Worm (Caenorhabditis elegans) whole organism, L2 larva: Measurements from ENCODE around the gene C17H12.6.

Experiments
- C34F6.9 ChIP-seq: fragments of 150-350 bp; optimal IDR thresholded peaks from 2 replicates; lab custom pipeline; 2014; ENCODE audit warnings: missing biosample characterization, missing genetic modification characterization
- F13H6.1 ChIP-seq: sonication (generic microtip); optimal IDR thresholded peaks from 2 replicates; lab custom pipeline; 2016; ENCODE audit warnings: missing genetic modification characterization, missing compliant biosample characterization
- R02D3.7 ChIP-seq: fragments of 150-350 bp; optimal IDR thresholded peaks from 2 replicates; lab custom pipeline; 2014; ENCODE audit warnings: missing biosample characterization, missing genetic modification characterization
- Y55F3AM.14 ChIP-seq: fragments of 200-800 bp; sonication (Bioruptor generic); optimal IDR thresholded peaks from 2 replicates; lab custom pipeline; 2018; ENCODE audit warnings: mild to moderate bottlenecking, missing genetic modification characterization, missing compliant biosample characterization
- ZK546.5 ChIP-seq: sonication (generic microtip); optimal IDR thresholded peaks from 2 replicates; lab custom pipeline; 2017; ENCODE audit warnings: missing biosample characterization, missing genetic modification characterization
- alr-1 ChIP-seq: fragments of 150-350 bp; optimal IDR thresholded peaks from 2 replicates; lab custom pipeline; 2014; ENCODE audit warnings: missing biosample characterization, missing genetic modification characterization
- aly-2 ChIP-seq: fragments of 150-350 bp; optimal IDR thresholded peaks from 2 replicates; lab custom pipeline; 2014; ENCODE audit warnings: missing biosample characterization, missing genetic modification characterization
- ama-1 ChIP-seq: fragments of 150-350 bp; optimal IDR thresholded peaks from 2 replicates; lab custom pipeline; 2018; ENCODE audit warnings: inconsistent platforms
- blmp-1 ChIP-seq: sonication (generic microtip); optimal IDR thresholded peaks from 2 replicates; lab custom pipeline; 2017; ENCODE audit warnings: missing genetic modification characterization, mild to moderate bottlenecking, missing compliant biosample characterization, antibody characterized with exemption, moderate library complexity; ENCODE audit not compliant: insufficient read depth
- ceh-16 ChIP-seq: fragments of 150-350 bp; optimal IDR thresholded peaks from 2 replicates; lab custom pipeline; 2014; ENCODE audit warnings: missing biosample characterization, missing genetic modification characterization
- ceh-82 ChIP-seq: fragments of 150-350 bp; optimal IDR thresholded peaks from 2 replicates; lab custom pipeline; 2014; ENCODE audit warnings: missing biosample characterization, missing genetic modification characterization
- crh-2 ChIP-seq: sonication (generic microtip); optimal IDR thresholded peaks from 2 replicates; lab custom pipeline; 2017; ENCODE audit warnings: missing biosample characterization, missing genetic modification characterization
- dmd-4 ChIP-seq: sonication (generic microtip); optimal IDR thresholded peaks from 2 replicates; lab custom pipeline; 2017; ENCODE audit warnings: missing biosample characterization, missing genetic modification characterization
- egl-27 ChIP-seq: sonication (generic microtip); optimal IDR thresholded peaks from 3 replicates; lab custom pipeline; 2017; ENCODE audit warnings: missing biosample characterization, missing genetic modification reagents, missing genetic modification characterization
- elt-1 ChIP-seq: fragments of 150-350 bp; optimal IDR thresholded peaks from 2 replicates; lab custom pipeline; 2014; ENCODE audit warnings: missing biosample characterization, missing genetic modification characterization
- elt-3 ChIP-seq: sonication (generic microtip); optimal IDR thresholded peaks from 2 replicates; lab custom pipeline; 2017; ENCODE audit warnings: missing biosample characterization, missing genetic modification characterization
- fos-1 ChIP-seq: fragments of 150-350 bp; optimal IDR thresholded peaks from 2 replicates; lab custom pipeline; 2014; ENCODE audit warnings: missing biosample characterization, missing genetic modification characterization
- gmeb-1 ChIP-seq: fragments of 150-350 bp; optimal IDR thresholded peaks from 2 replicates; lab custom pipeline; 2014; ENCODE audit warnings: missing biosample characterization, missing genetic modification characterization
- lin-11 ChIP-seq: fragments of 150-350 bp; sonication (generic microtip); optimal IDR thresholded peaks from 2 replicates; lab custom pipeline; 2014; ENCODE audit warnings: missing biosample characterization, missing genetic modification characterization, inconsistent platforms, mixed read lengths
- lin-13 ChIP-seq: fragments of 150-350 bp; optimal IDR thresholded peaks from 2 replicates; lab custom pipeline; 2014; ENCODE audit warnings: missing biosample characterization, missing genetic modification reagents, missing genetic modification characterization
- lin-39 ChIP-seq: fragments of 150-350 bp; optimal IDR thresholded peaks from 2 replicates; lab custom pipeline; 2014; ENCODE audit warnings: missing biosample characterization, missing genetic modification reagents, missing genetic modification characterization
- lsy-2 ChIP-seq, 2 experiments: fragments of 150-350 bp in 1 of 2; sonication (generic microtip) in 1 of 2; optimal IDR thresholded peaks; 2 replicates each; lab custom pipeline; 2014 to 2017; ENCODE audit warnings: missing biosample characterization in 2 of 2, missing genetic modification characterization in 2 of 2
- mab-5 ChIP-seq: fragments of 150-350 bp; optimal IDR thresholded peaks from 2 replicates; lab custom pipeline; 2014; ENCODE audit warnings: missing biosample characterization, missing genetic modification characterization
- mbf-1 ChIP-seq: sonication (generic microtip); optimal IDR thresholded peaks from 2 replicates; lab custom pipeline; 2017; ENCODE audit warnings: missing biosample characterization, missing genetic modification characterization
- mdl-1 ChIP-seq, 2 experiments: fragments of 150-350 bp in 1 of 2; sonication (generic microtip) in 1 of 2; optimal IDR thresholded peaks; 2 replicates each; lab custom pipeline; 2017; ENCODE audit warnings: missing biosample characterization in 2 of 2, missing genetic modification characterization in 2 of 2
- nhr-10 ChIP-seq: sonication (generic microtip); optimal IDR thresholded peaks from 2 replicates; lab custom pipeline; 2017; ENCODE audit warnings: missing biosample characterization, missing genetic modification characterization
- nhr-11 ChIP-seq: fragments of 150-350 bp; optimal IDR thresholded peaks from 2 replicates; lab custom pipeline; 2014; ENCODE audit warnings: missing biosample characterization, missing genetic modification characterization
- nhr-12 ChIP-seq: fragments of 150-350 bp; optimal IDR thresholded peaks from 2 replicates; lab custom pipeline; 2014; ENCODE audit warnings: missing biosample characterization, missing genetic modification characterization
- nhr-129 ChIP-seq: fragments of 150-350 bp; optimal IDR thresholded peaks from 2 replicates; lab custom pipeline; 2014; ENCODE audit warnings: missing biosample characterization, missing genetic modification characterization
- nhr-21 ChIP-seq: fragments of 150-350 bp; optimal IDR thresholded peaks from 2 replicates; lab custom pipeline; 2014; ENCODE audit warnings: missing biosample characterization, missing genetic modification characterization
- nhr-23 ChIP-seq: fragments of 150-350 bp; optimal IDR thresholded peaks from 2 replicates; lab custom pipeline; 2014; ENCODE audit warnings: missing biosample characterization, missing genetic modification reagents, missing genetic modification characterization
- nhr-237 ChIP-seq: fragments of 150-350 bp; optimal IDR thresholded peaks from 2 replicates; lab custom pipeline; 2014; ENCODE audit warnings: missing biosample characterization, missing genetic modification characterization
- nhr-25 ChIP-seq: fragments of 150-350 bp; sonication (generic microtip); optimal IDR thresholded peaks from 3 replicates; lab custom pipeline; 2014; ENCODE audit warnings: missing biosample characterization, missing genetic modification characterization
- nhr-6 ChIP-seq: fragments of 150-350 bp; optimal IDR thresholded peaks from 2 replicates; lab custom pipeline; 2014; ENCODE audit warnings: missing biosample characterization, missing genetic modification characterization
- nhr-77 ChIP-seq: fragments of 150-350 bp; optimal IDR thresholded peaks from 2 replicates; lab custom pipeline; 2014; ENCODE audit warnings: missing biosample characterization, missing genetic modification characterization
- peb-1 ChIP-seq: fragments of 150-350 bp; optimal IDR thresholded peaks from 2 replicates; lab custom pipeline; 2014; ENCODE audit warnings: missing biosample characterization, missing genetic modification characterization
- sem-4 ChIP-seq: fragments of 150-350 bp; optimal IDR thresholded peaks from 2 replicates; lab custom pipeline; 2014; ENCODE audit warnings: missing biosample characterization, missing genetic modification reagents, missing genetic modification characterization
- skn-1 ChIP-seq: sonication (generic microtip); optimal IDR thresholded peaks from 2 replicates; lab custom pipeline; 2017; ENCODE audit warnings: missing biosample characterization, missing genetic modification characterization
- sma-3 ChIP-seq: sonication (generic microtip); optimal IDR thresholded peaks from 2 replicates; lab custom pipeline; 2016; ENCODE audit warnings: missing genetic modification reagents, missing genetic modification characterization, missing compliant biosample characterization
- sma-9 ChIP-seq, 2 experiments: fragments of 150-350 bp in 1 of 2; sonication (generic microtip) in 1 of 2; optimal IDR thresholded peaks; 2 replicates each; lab custom pipeline; 2014 to 2016; ENCODE audit warnings: missing genetic modification characterization in 2 of 2, mild to moderate bottlenecking in 1 of 2, missing biosample characterization in 1 of 2, missing compliant biosample characterization in 1 of 2, missing genetic modification reagents in 1 of 2, moderate library complexity in 1 of 2
- snpc-4 ChIP-seq: fragments of 150-350 bp; optimal IDR thresholded peaks from 2 replicates; lab custom pipeline; 2014; ENCODE audit warnings: missing biosample characterization, missing genetic modification characterization
- unc-39 ChIP-seq: fragments of 150-350 bp; optimal IDR thresholded peaks from 2 replicates; lab custom pipeline; 2014; ENCODE audit warnings: missing biosample characterization, missing genetic modification characterization
- unc-55 ChIP-seq: fragments of 150-350 bp; sonication (generic microtip); optimal IDR thresholded peaks from 3 replicates; lab custom pipeline; 2014; ENCODE audit warnings: missing biosample characterization, missing genetic modification reagents, missing genetic modification characterization
- unc-62 ChIP-seq: fragments of 150-350 bp; optimal IDR thresholded peaks from 2 replicates; lab custom pipeline; 2014; ENCODE audit warnings: missing biosample characterization, missing genetic modification reagents, missing genetic modification characterization
- zag-1 ChIP-seq: fragments of 150-350 bp; optimal IDR thresholded peaks from 2 replicates; lab custom pipeline; 2014; ENCODE audit warnings: missing biosample characterization, missing genetic modification characterization
- ztf-1 ChIP-seq: fragments of 200-800 bp; sonication (Bioruptor generic); conservative IDR thresholded peaks from 2 replicates; pipeline ENCODE4 v1.3.6; 2022; ENCODE audit warnings: missing genetic modification characterization, missing compliant biosample characterization
- ztf-11 ChIP-seq: sonication (generic microtip); optimal IDR thresholded peaks from 2 replicates; lab custom pipeline; 2017; ENCODE audit warnings: missing biosample characterization, missing genetic modification characterization
- ztf-4 ChIP-seq: fragments of 150-350 bp; optimal IDR thresholded peaks from 2 replicates; lab custom pipeline; 2014; ENCODE audit warnings: missing biosample characterization, missing genetic modification characterization

The C17H12.6 gene

DNA sequence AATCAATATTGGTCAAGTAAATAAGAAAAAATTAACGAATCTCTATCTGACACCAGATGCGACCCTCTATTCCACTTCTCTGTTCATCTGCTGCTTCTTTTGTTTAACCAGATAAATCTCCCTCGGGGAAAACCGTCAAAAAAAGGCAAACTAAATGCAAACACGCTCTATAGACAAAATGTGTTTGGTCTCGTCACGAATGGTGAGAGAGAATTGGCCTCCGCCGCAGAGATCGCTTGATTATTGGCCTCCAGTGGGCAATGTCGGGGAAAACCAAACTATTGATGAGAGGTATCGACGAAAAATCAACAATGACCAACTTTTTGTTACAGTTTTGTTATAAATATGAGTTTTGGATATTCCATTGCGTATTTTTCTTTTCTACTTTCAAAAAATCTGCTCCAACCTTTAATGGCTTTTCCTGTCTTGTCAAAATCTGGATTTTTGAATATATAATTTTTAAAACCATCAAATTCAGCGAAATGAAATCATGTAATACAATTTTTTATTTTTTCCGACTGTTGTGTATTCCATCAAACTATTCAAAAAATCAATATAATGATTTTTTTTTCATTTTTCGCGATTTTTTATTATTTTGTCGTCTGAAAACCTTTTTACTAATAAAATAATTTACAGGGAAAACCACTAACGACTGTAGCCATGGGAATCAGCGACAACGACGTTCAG is 31.7 kb downstream of the C17H12.6 start, which contains the start of the genes C17H12.2 and vha-8:
Gene C17H12.2, minus strand, starts transcription at position 51 of the 687 bp plus-strand sequence.
Gene vha-8, plus strand, starts transcription at position 637 of the 687 bp plus-strand sequence.
- TF ChIP-seq egl-27 (tag; lab: Kevin White, UChicago) (peak; percentile 61), lsy-2 (tag; optimal IDR thresholded peaks at IDR 0.05; lab: Kevin White, UChicago) (peak; percentile 73 to 94), unc-55 (GFP tag; lab: Kevin White, UChicago) (peak; percentile 98), unc-62 (GFP tag; lab: Kevin White, UChicago) (no peak), C34F6.9 (tag; lab: Kevin White, UChicago) (peak; percentile 99), lin-39 (tag; lab: Kevin White, UChicago) (no peak), ZK546.5 (tag; lab: Kevin White, UChicago) (peak; percentile 43), ztf-11 (peak; percentile 57), sma-3 (GFP tag; lab: Kevin White, UChicago) (peak; percentile 92), elt-1 (tag; lab: Kevin White, UChicago) (no peak), snpc-4 (tag; lab: Kevin White, UChicago) (peak; percentile 89), skn-1 (tag; lab: Kevin White, UChicago) (peak; percentile 36), R02D3.7 (no peak), crh-2 (tag; lab: Kevin White, UChicago) (peak; percentile 96), nhr-6 (peak; percentile 88), nhr-129 (tag; lab: Kevin White, UChicago) (peak; percentile 98), blmp-1 (peak; percentile 67), unc-39 (tag; lab: Kevin White, UChicago) (no peak), nhr-11 (tag; lab: Kevin White, UChicago) (no peak), nhr-10 (tag; lab: Kevin White, UChicago) (no peak), aly-2 (tag; lab: Kevin White, UChicago) (no peak), sem-4 (tag; lab: Kevin White, UChicago) (peak; percentile 78), ztf-1 (GFP tag; lab: Robert Waterston, UW) (no peak), nhr-12 (tag; lab: Kevin White, UChicago) (peak; percentile 8), fos-1 (peak; percentile 98), lin-13 (peak; percentile 93), ceh-82 (peak; percentile 58), alr-1 (tag; lab: Kevin White, UChicago) (peak; percentile 17), nhr-21 (tag; lab: Kevin White, UChicago) (peak; percentile 89), nhr-25 (tag; lab: Kevin White, UChicago) (peak; percentile 93), mab-5 (tag; lab: Kevin White, UChicago) (peak; percentile 91), dmd-4 (tag; lab: Kevin White, UChicago) (no peak), elt-3 (tag; lab: Kevin White, UChicago) (no peak), ztf-4 (tag; lab: Kevin White, UChicago) (peak; percentile 87), Y55F3AM.14 (GFP tag; lab: Kevin White, UChicago) (no peak), mbf-1 (tag; lab: Kevin White, UChicago) (no peak), F13H6.1 (tag; lab: Kevin White, UChicago) (peak; percentile 92), gmeb-1 (tag; lab: Kevin White, UChicago) (peak; percentile 83), ama-1 (peak; percentile 80), sma-9 (GFP tag; optimal IDR thresholded peaks at IDR 0.05; lab: Kevin White, UChicago) (peak; percentile 90), sma-9 (tag; optimal IDR thresholded peaks at IDR 0.05; lab: Kevin White, UChicago) (no peak), zag-1 (peak; percentile 91), mdl-1 (tag; optimal IDR thresholded peaks at IDR 0.05; lab: Kevin White, UChicago) (peak in 1 of 2 experiments; percentile 49), nhr-23 (tag; lab: Kevin White, UChicago) (no peak), nhr-77 (tag; lab: Kevin White, UChicago) (peak; percentile 55), ceh-16 (tag; lab: Kevin White, UChicago) (peak; percentile 72), lin-11 (tag; lab: Kevin White, UChicago) (peak; percentile 82), nhr-237 (tag; lab: Kevin White, UChicago) (no peak), peb-1 (no peak)
- TF ChIP-seq, all 48 proteins: peak for 32
